Worm (Caenorhabditis elegans) whole organism, mixed stage, embryonic: ENCODE measurements around the gene tag-243.

ENCODE experiments used
- M03D4.4 ChIP-seq: sonication (generic microtip); optimal IDR thresholded peaks from 2 replicates; lab custom pipeline; 2017; ENCODE audit warnings: mild to moderate bottlenecking, missing genetic modification characterization, missing compliant biosample characterization
- bed-3 ChIP-seq: fragments of 200-800 bp; sonication (Bioruptor generic); optimal IDR thresholded peaks from 3 replicates; lab custom pipeline; 2018; ENCODE audit warnings: mild to moderate bottlenecking, missing genetic modification characterization, moderate library complexity, missing compliant biosample characterization
- blmp-1 ChIP-seq: fragments of 150-350 bp; optimal IDR thresholded peaks from 2 replicates; lab custom pipeline; 2014; ENCODE audit warnings: missing biosample characterization, missing genetic modification characterization
- ceh-39 ChIP-seq: fragments of 150-350 bp; optimal IDR thresholded peaks from 2 replicates; lab custom pipeline; 2014; ENCODE audit warnings: missing biosample characterization, missing genetic modification characterization
- ceh-43 ChIP-seq: fragments of 200-800 bp; sonication (Bioruptor generic); optimal IDR thresholded peaks from 2 replicates; lab custom pipeline; 2018; ENCODE audit warnings: mild to moderate bottlenecking, missing genetic modification characterization, moderate library complexity, missing compliant biosample characterization
- ces-1 ChIP-seq: fragments of 150-350 bp; optimal IDR thresholded peaks from 2 replicates; lab custom pipeline; 2014; ENCODE audit warnings: missing biosample characterization, missing genetic modification reagents, missing genetic modification characterization
- cnd-1 ChIP-seq: fragments of 200-800 bp; sonication (Bioruptor generic); optimal IDR thresholded peaks from 2 replicates; lab custom pipeline; 2018; ENCODE audit warnings: mild to moderate bottlenecking, missing genetic modification characterization, missing compliant biosample characterization
- drap-1 ChIP-seq: fragments of 200-800 bp; sonication (Bioruptor generic); optimal IDR thresholded peaks from 3 replicates; lab custom pipeline; 2018; ENCODE audit warnings: mild to moderate bottlenecking, missing genetic modification characterization, missing compliant biosample characterization
- elt-1 ChIP-seq: sonication (generic microtip); optimal IDR thresholded peaks from 2 replicates; lab custom pipeline; 2017; ENCODE audit warnings: missing genetic modification characterization, mild to moderate bottlenecking, missing compliant biosample characterization, antibody characterized with exemption, moderate library complexity, borderline replicate concordance; ENCODE audit not compliant: insufficient read depth
- elt-3 ChIP-seq: fragments of 150-350 bp; optimal IDR thresholded peaks from 2 replicates; lab custom pipeline; 2014; ENCODE audit warnings: missing biosample characterization, missing genetic modification characterization
- flh-1 ChIP-seq: fragments of 200-800 bp; sonication (Bioruptor generic); optimal IDR thresholded peaks from 2 replicates; lab custom pipeline; 2018; ENCODE audit warnings: mild to moderate bottlenecking, missing genetic modification characterization, moderate library complexity, missing compliant biosample characterization
- ham-2 ChIP-seq: fragments of 200-800 bp; sonication (Bioruptor generic); optimal IDR thresholded peaks from 2 replicates; lab custom pipeline; 2018; ENCODE audit warnings: mild to moderate bottlenecking, missing genetic modification characterization, missing compliant biosample characterization
- hlh-1 ChIP-seq: fragments of 150-350 bp; optimal IDR thresholded peaks from 2 replicates; lab custom pipeline; 2014; ENCODE audit warnings: missing biosample characterization, missing genetic modification reagents, missing genetic modification characterization
- lin-13 ChIP-seq: fragments of 150-350 bp; optimal IDR thresholded peaks from 2 replicates; lab custom pipeline; 2014; ENCODE audit warnings: missing biosample characterization, missing genetic modification characterization
- lsy-2 ChIP-seq: fragments of 150-350 bp; optimal IDR thresholded peaks from 2 replicates; lab custom pipeline; 2014; ENCODE audit warnings: missing biosample characterization, missing genetic modification characterization
- mab-5 ChIP-seq: fragments of 150-350 bp; optimal IDR thresholded peaks from 2 replicates; lab custom pipeline; 2014; ENCODE audit warnings: missing biosample characterization, missing genetic modification characterization
- mep-1 ChIP-seq: fragments of 150-350 bp; optimal IDR thresholded peaks from 2 replicates; lab custom pipeline; 2017; ENCODE audit warnings: missing biosample characterization, missing genetic modification reagents, missing genetic modification characterization, inconsistent platforms
- mls-2 ChIP-seq: sonication (generic microtip); optimal IDR thresholded peaks from 2 replicates; lab custom pipeline; 2016; ENCODE audit warnings: mild to moderate bottlenecking, missing genetic modification characterization, moderate library complexity, missing compliant biosample characterization
- nhr-12 ChIP-seq: fragments of 150-350 bp; optimal IDR thresholded peaks from 2 replicates; lab custom pipeline; 2014; ENCODE audit warnings: missing biosample characterization, missing genetic modification characterization
- nhr-2 ChIP-seq: fragments of 150-350 bp; optimal IDR thresholded peaks from 2 replicates; lab custom pipeline; 2014; ENCODE audit warnings: missing biosample characterization, missing genetic modification characterization
- nhr-237 ChIP-seq: fragments of 150-350 bp; optimal IDR thresholded peaks from 2 replicates; lab custom pipeline; 2014; ENCODE audit warnings: missing biosample characterization, missing genetic modification characterization
- nhr-28 ChIP-seq: fragments of 150-350 bp; optimal IDR thresholded peaks from 2 replicates; lab custom pipeline; 2014; ENCODE audit warnings: missing biosample characterization, missing genetic modification characterization
- nhr-76 ChIP-seq: sonication (generic microtip); optimal IDR thresholded peaks from 2 replicates; lab custom pipeline; 2017; ENCODE audit warnings: missing biosample characterization, missing genetic modification characterization
- pha-4 ChIP-seq: fragments of 150-350 bp; optimal IDR thresholded peaks from 2 replicates; lab custom pipeline; 2018; ENCODE audit warnings: missing biosample characterization, missing genetic modification reagents, missing genetic modification characterization
- sem-2 ChIP-seq: fragments of 200-800 bp; sonication (Bioruptor generic); optimal IDR thresholded peaks from 2 replicates; lab custom pipeline; 2018; ENCODE audit warnings: mild to moderate bottlenecking, missing genetic modification characterization, missing compliant biosample characterization
- sptf-1 ChIP-seq: sonication (generic microtip); optimal IDR thresholded peaks from 2 replicates; lab custom pipeline; 2017; ENCODE audit warnings: mild to moderate bottlenecking, missing genetic modification characterization, moderate library complexity, missing compliant biosample characterization
- unc-120 ChIP-seq: sonication (generic microtip); optimal IDR thresholded peaks from 2 replicates; lab custom pipeline; 2017; ENCODE audit warnings: missing genetic modification characterization, missing compliant biosample characterization; ENCODE audit not compliant: poor library complexity, severe bottlenecking
- unc-62 ChIP-seq: fragments of 150-350 bp; optimal IDR thresholded peaks from 2 replicates; lab custom pipeline; 2014; ENCODE audit warnings: missing biosample characterization, missing genetic modification reagents, missing genetic modification characterization
- zip-8 ChIP-seq: fragments of 150-350 bp; optimal IDR thresholded peaks from 2 replicates; lab custom pipeline; 2014; ENCODE audit warnings: missing biosample characterization, missing genetic modification characterization
- ztf-11 ChIP-seq: fragments of 150-350 bp; optimal IDR thresholded peaks from 2 replicates; lab custom pipeline; 2014; ENCODE audit warnings: missing biosample characterization, missing genetic modification characterization

tag-243 gene

ce11 chrIII:4721750-4722149 is 33.5 kb upstream of the tag-243 start, which contains the start of gene acy-1:
Gene acy-1 (plus strand): TSS chrIII:4722095.
- no peak for TF ChIP-seq sem-2 (GFP tag; lab: Kevin White, UChicago)
- TF ChIP-seq unc-62 (GFP tag; lab: Kevin White, UChicago) = peak; percentile 33
- TF ChIP-seq hlh-1 (tag; lab: Kevin White, UChicago) = peak; percentile 81
- no peak for TF ChIP-seq ceh-43 (GFP tag; lab: Kevin White, UChicago)
- TF ChIP-seq cnd-1 (tag; lab: Kevin White, UChicago) = peak; percentile 30
- no peak for TF ChIP-seq nhr-2 (tag; lab: Kevin White, UChicago)
- peak; percentile 92 for TF ChIP-seq ces-1 (GFP tag; lab: Kevin White, UChicago)
- peak; percentile 67 for TF ChIP-seq nhr-237 (tag; lab: Kevin White, UChicago)
- peak; percentile 22 for TF ChIP-seq lsy-2
- TF ChIP-seq zip-8 = no peak
- peak; percentile 12 for TF ChIP-seq blmp-1 (tag; lab: Kevin White, UChicago)
- peak; percentile 62 for TF ChIP-seq mls-2 (tag; lab: Kevin White, UChicago)
- TF ChIP-seq ceh-39 (tag; lab: Kevin White, UChicago) = no peak
- no peak for TF ChIP-seq nhr-12 (tag; lab: Kevin White, UChicago)
- TF ChIP-seq mep-1 (tag; lab: Kevin White, UChicago) = peak; percentile 69
- peak; percentile 69 for TF ChIP-seq unc-120 (tag; lab: Kevin White, UChicago)
- no peak for TF ChIP-seq ztf-11 (tag; lab: Kevin White, UChicago)
- peak; percentile 43 for TF ChIP-seq ham-2 (GFP tag; lab: Kevin White, UChicago)
- no peak for TF ChIP-seq flh-1
- peak; percentile 55 for TF ChIP-seq sptf-1

ce11 chrIII:4720620-4721227 is 32.5 kb upstream of the tag-243 start, which contains the start of gene emb-5:
Gene emb-5 (minus strand): TSS chrIII:4720670.
- TF ChIP-seq nhr-76 (no peak), pha-4 (peak; percentile 42), mls-2 (tag; lab: Kevin White, UChicago) (no peak), elt-1 (tag; lab: Kevin White, UChicago) (no peak), lin-13 (tag; lab: Kevin White, UChicago) (peak; percentile 81), nhr-237 (tag; lab: Kevin White, UChicago) (peak; percentile 44), ham-2 (GFP tag; lab: Kevin White, UChicago) (peak; percentile 16), drap-1 (GFP tag; lab: Kevin White, UChicago) (peak; percentile 12), unc-62 (GFP tag; lab: Kevin White, UChicago) (no peak), M03D4.4 (no peak), cnd-1 (tag; lab: Kevin White, UChicago) (no peak), mep-1 (tag; lab: Kevin White, UChicago) (no peak)
- TF ChIP-seq, all 35 proteins: peak for 5

- TF ChIP-seq mab-5 (tag; lab: Kevin White, UChicago) (no peak), mep-1 (tag; lab: Kevin White, UChicago) (no peak)
Observed at ce11 chrIII:4715088-4715487, 26.8 kb upstream of the tag-243 start, which contains the start of gene him-18. Gene him-18 (minus strand): TSS chrIII:4715188.

- TF ChIP-seq bed-3 (GFP tag; lab: Kevin White, UChicago) (no peak), ztf-11 (tag; lab: Kevin White, UChicago) (no peak), elt-1 (tag; lab: Kevin White, UChicago) (no peak), nhr-28 (tag; lab: Kevin White, UChicago) (no peak), nhr-76 (no peak), flh-1 (no peak), ces-1 (GFP tag; lab: Kevin White, UChicago) (no peak), ceh-43 (GFP tag; lab: Kevin White, UChicago) (no peak), mep-1 (tag; lab: Kevin White, UChicago) (no peak)
Observed at ce11 chrIII:4708909-4709308, 20.7 kb upstream of the tag-243 start, which contains the start of gene T04A8.18. Gene T04A8.18 (plus strand): TSS chrIII:4709209.

ce11 chrIII:4706678-4707077 is 18.4 kb upstream of the tag-243 start, which contains the start of gene T04A8.13:
Gene T04A8.13 (plus strand): TSS chrIII:4706978.
- no peak for TF ChIP-seq lsy-2
- TF ChIP-seq elt-3 (tag; lab: Kevin White, UChicago) = no peak
- no peak for TF ChIP-seq ces-1 (GFP tag; lab: Kevin White, UChicago)
- no peak for TF ChIP-seq M03D4.4
- TF ChIP-seq unc-120 (tag; lab: Kevin White, UChicago) = no peak
- TF ChIP-seq pha-4 = no peak
- no peak for TF ChIP-seq hlh-1 (tag; lab: Kevin White, UChicago)
